Fruit fly (Drosophila melanogaster) whole organism, embryonic: ENCODE results near the gene Hph.

Experiments
- CG11504 ChIP-seq: fragments of 200-800 bp; sonication (Bioruptor generic); optimal IDR thresholded peaks from 3 replicates; lab custom pipeline; 2019; ENCODE audit warnings: missing biosample characterization, mild to moderate bottlenecking, missing genetic modification characterization, moderate library complexity
- CG13775 ChIP-seq: fragments of 200-800 bp; sonication (Bioruptor generic); optimal IDR thresholded peaks from 3 replicates; lab custom pipeline; 2017; ENCODE audit warnings: missing biosample characterization, mild to moderate bottlenecking, missing genetic modification characterization
- CG14860 ChIP-seq: fragments of 200-800 bp; sonication (Bioruptor generic); IDR thresholded peaks from 3 replicates; pipeline ENCODE4 v1.3.6; 2022; ENCODE audit warnings: missing biosample characterization, missing genetic modification characterization; ENCODE audit not compliant: partially characterized antibody
- CG15479 ChIP-seq: fragments of 200-800 bp; sonication (Bioruptor generic); optimal IDR thresholded peaks from 3 replicates; lab custom pipeline; 2019; ENCODE audit warnings: missing biosample characterization, mild to moderate bottlenecking, missing genetic modification characterization, moderate library complexity
- CG1603 ChIP-seq: fragments of 200-800 bp; sonication (Bioruptor generic); optimal IDR thresholded peaks from 2 replicates; lab custom pipeline; 2019; ENCODE audit warnings: missing biosample characterization, mild to moderate bottlenecking, missing genetic modification characterization, moderate library complexity
- CG1647 ChIP-seq: fragments of 200-800 bp; sonication (Bioruptor generic); optimal IDR thresholded peaks from 3 replicates; lab custom pipeline; 2016; ENCODE audit warnings: missing biosample characterization, missing genetic modification characterization
- CG17328 ChIP-seq: fragments of 200-800 bp; sonication (Bioruptor generic); IDR thresholded peaks from 2 replicates; pipeline ENCODE4 v1.3.6; 2022; ENCODE audit warnings: missing biosample characterization, missing genetic modification characterization
- CG17568 ChIP-seq: fragments of 200-800 bp; sonication (Bioruptor generic); optimal IDR thresholded peaks from 2 replicates; lab custom pipeline; 2018; ENCODE audit warnings: missing biosample characterization, mild to moderate bottlenecking, missing genetic modification characterization, moderate library complexity
- CG30020 ChIP-seq: fragments of 200-800 bp; optimal IDR thresholded peaks from 2 replicates; lab custom pipeline; 2019; ENCODE audit warnings: missing biosample characterization, mild to moderate bottlenecking, missing genetic modification characterization, moderate library complexity
- CG32767 ChIP-seq: fragments of 200-800 bp; sonication (Bioruptor generic); IDR thresholded peaks from 2 replicates; pipeline ENCODE4 v1.3.6; 2022; ENCODE audit warnings: missing biosample characterization, missing genetic modification characterization
- CG3281 ChIP-seq: fragments of 200-800 bp; sonication (Bioruptor generic); optimal IDR thresholded peaks from 3 replicates; lab custom pipeline; 2017; ENCODE audit warnings: missing biosample characterization, mild to moderate bottlenecking, missing genetic modification characterization
- CG42726 ChIP-seq: fragments of 200-800 bp; sonication (Bioruptor generic); IDR thresholded peaks from 2 replicates; pipeline ENCODE4 v1.3.6; 2022; ENCODE audit warnings: missing biosample characterization, missing genetic modification characterization; ENCODE audit not compliant: partially characterized antibody
- CG4404 ChIP-seq: fragments of 200-800 bp; sonication (Bioruptor generic); IDR thresholded peaks from 2 replicates; pipeline ENCODE4 v1.3.6; 2022; ENCODE audit warnings: missing biosample characterization, missing genetic modification characterization
- CG4617 ChIP-seq: fragments of 200-800 bp; sonication (Bioruptor generic); optimal IDR thresholded peaks from 3 replicates; lab custom pipeline; 2016; ENCODE audit warnings: missing biosample characterization, missing genetic modification characterization, borderline replicate concordance
- CG6272 ChIP-seq: fragments of 200-800 bp; sonication (Bioruptor generic); IDR thresholded peaks from 2 replicates; pipeline ENCODE4 v1.3.6; 2022; ENCODE audit warnings: missing biosample characterization, missing genetic modification characterization
- CG8290 ChIP-seq, 3 experiments: fragments of 200-800 bp; sonication (Bioruptor generic); optimal IDR thresholded peaks; 2 replicates each; lab custom pipeline; 2016 to 2019; ENCODE audit warnings: missing biosample characterization in 3 of 3, missing genetic modification characterization in 3 of 3, mild to moderate bottlenecking in 2 of 3, moderate library complexity in 1 of 3
- CG8478 ChIP-seq: fragments of >200 bp; optimal IDR thresholded peaks from 2 replicates; lab custom pipeline; 2018
- CG8924 ChIP-seq: fragments of 200-800 bp; optimal IDR thresholded peaks from 3 replicates; lab custom pipeline; 2019; ENCODE audit warnings: missing biosample characterization, mild to moderate bottlenecking, missing genetic modification characterization, moderate library complexity
- CG9932 ChIP-seq: fragments of 200-800 bp; sonication (Bioruptor generic); IDR thresholded peaks from 2 replicates; pipeline ENCODE4 v1.3.6; 2022; ENCODE audit warnings: missing biosample characterization, missing genetic modification characterization
- CoRest ChIP-seq: fragments of 200-800 bp; sonication (Bioruptor generic); optimal IDR thresholded peaks from 3 replicates; lab custom pipeline; 2018; ENCODE audit warnings: missing biosample characterization, mild to moderate bottlenecking, missing genetic modification characterization, moderate library complexity
- D19A ChIP-seq: fragments of 200-800 bp; optimal IDR thresholded peaks from 3 replicates; lab custom pipeline; 2019; ENCODE audit warnings: missing biosample characterization, mild to moderate bottlenecking, missing genetic modification characterization, moderate library complexity
- Dll ChIP-seq: fragments of 200-800 bp; sonication (Bioruptor generic); IDR thresholded peaks from 4 replicates; pipeline ENCODE4 v1.3.6; 2022; ENCODE audit warnings: missing biosample characterization, missing genetic modification characterization; ENCODE audit not compliant: partially characterized antibody
- Elba2 ChIP-seq: fragments of 200-800 bp; sonication (Bioruptor generic); optimal IDR thresholded peaks from 3 replicates; lab custom pipeline; 2016; ENCODE audit warnings: missing biosample characterization, missing genetic modification characterization
- Mrtf ChIP-seq: fragments of 200-800 bp; sonication (Bioruptor generic); IDR thresholded peaks from 3 replicates; pipeline ENCODE4 v1.3.6; 2022; ENCODE audit warnings: missing biosample characterization, missing genetic modification characterization
- Neu2 ChIP-seq: fragments of 200-800 bp; sonication (Bioruptor generic); optimal IDR thresholded peaks from 3 replicates; lab custom pipeline; 2016; ENCODE audit warnings: missing biosample characterization, missing genetic modification characterization, borderline replicate concordance
- Scr ChIP-seq: fragments of 200-800 bp; sonication (Bioruptor generic); IDR thresholded peaks from 2 replicates; pipeline ENCODE4 v1.3.6; 2022; ENCODE audit warnings: missing biosample characterization, missing genetic modification characterization; ENCODE audit not compliant: partially characterized antibody
- Side ChIP-seq: fragments of 200-800 bp; sonication (Bioruptor generic); optimal IDR thresholded peaks from 2 replicates; lab custom pipeline; 2016; ENCODE audit warnings: missing biosample characterization, missing genetic modification characterization
- Sox102F ChIP-seq: fragments of 200-800 bp; sonication (Bioruptor generic); optimal IDR thresholded peaks from 2 replicates; lab custom pipeline; 2018; ENCODE audit warnings: missing biosample characterization, mild to moderate bottlenecking, missing genetic modification characterization, moderate library complexity
- Taf1 ChIP-seq: fragments of 200-800 bp; sonication (Bioruptor generic); IDR thresholded peaks from 2 replicates; pipeline ENCODE4 v1.3.6; 2022; ENCODE audit warnings: missing biosample characterization, missing genetic modification characterization
- cg ChIP-seq: fragments of 200-800 bp; sonication (Bioruptor generic); optimal IDR thresholded peaks from 3 replicates; lab custom pipeline; 2019; ENCODE audit warnings: missing biosample characterization, mild to moderate bottlenecking, missing genetic modification characterization, moderate library complexity
- chif ChIP-seq, 2 experiments: fragments of 200-800 bp; sonication (Bioruptor generic); optimal IDR thresholded peaks; 3 replicates each; lab custom pipeline; 2016; ENCODE audit warnings: missing biosample characterization in 2 of 2, missing genetic modification characterization in 2 of 2
- chinmo ChIP-seq: fragments of 200-800 bp; sonication (Bioruptor generic); IDR thresholded peaks from 4 replicates; pipeline ENCODE4 v1.3.6; 2022; ENCODE audit warnings: missing biosample characterization, missing genetic modification characterization; ENCODE audit not compliant: partially characterized antibody
- chm ChIP-seq: fragments of 200-800 bp; sonication (Bioruptor generic); IDR thresholded peaks from 2 replicates; pipeline ENCODE4 v1.3.6; 2022; ENCODE audit warnings: missing biosample characterization, missing genetic modification characterization
- dan ChIP-seq: fragments of 200-800 bp; sonication (Bioruptor generic); IDR thresholded peaks from 2 replicates; pipeline ENCODE4 v1.3.6; 2022; ENCODE audit warnings: missing biosample characterization, missing genetic modification characterization
- grau ChIP-seq: fragments of 200-800 bp; optimal IDR thresholded peaks from 3 replicates; lab custom pipeline; 2019; ENCODE audit warnings: missing biosample characterization, mild to moderate bottlenecking, missing genetic modification characterization, moderate library complexity
- ken ChIP-seq: fragments of 200-800 bp; sonication (Bioruptor generic); IDR thresholded peaks from 3 replicates; pipeline ENCODE4 v1.3.6; 2022; ENCODE audit warnings: missing biosample characterization, missing genetic modification characterization
- kni ChIP-seq: fragments of 200-800 bp; sonication (Bioruptor generic); optimal IDR thresholded peaks from 3 replicates; lab custom pipeline; 2017; ENCODE audit warnings: mild to moderate bottlenecking, missing biosample characterization, missing genetic modification reagents, missing genetic modification characterization
- lab ChIP-seq: fragments of 200-800 bp; sonication (Bioruptor generic); optimal IDR thresholded peaks from 3 replicates; lab custom pipeline; 2017; ENCODE audit warnings: missing biosample characterization, missing genetic modification characterization, mild to moderate bottlenecking, moderate library complexity, missing genetic modification reagents
- mam ChIP-seq: fragments of 200-800 bp; sonication (Bioruptor generic); optimal IDR thresholded peaks from 3 replicates; lab custom pipeline; 2016; ENCODE audit warnings: missing biosample characterization, missing genetic modification characterization
- nom ChIP-seq: fragments of 200-800 bp; sonication (Bioruptor generic); optimal IDR thresholded peaks from 2 replicates; lab custom pipeline; 2017; ENCODE audit warnings: missing biosample characterization, missing genetic modification characterization, mild to moderate bottlenecking, moderate library complexity, missing genetic modification reagents
- pfk ChIP-seq: fragments of 200-800 bp; sonication (Bioruptor generic); optimal IDR thresholded peaks from 2 replicates; lab custom pipeline; 2018; ENCODE audit warnings: missing biosample characterization, mild to moderate bottlenecking, missing genetic modification characterization, moderate library complexity
- phol ChIP-seq: fragments of 200-800 bp; sonication (Bioruptor generic); optimal IDR thresholded peaks from 3 replicates; lab custom pipeline; 2018; ENCODE audit warnings: missing biosample characterization, mild to moderate bottlenecking, missing genetic modification characterization, moderate library complexity
- pnt ChIP-seq: fragments of 200-800 bp; sonication (Bioruptor generic); optimal IDR thresholded peaks from 3 replicates; lab custom pipeline; 2016; ENCODE audit warnings: missing biosample characterization, missing genetic modification characterization
- sc ChIP-seq, 3 experiments: fragments of >200 bp in 2 of 3; fragments of 200-800 bp in 1 of 3; sonication (Bioruptor generic) in 1 of 3; optimal IDR thresholded peaks; 2 replicates in 2 of 3; 3 replicates in 1 of 3; lab custom pipeline; 2017; ENCODE audit warnings: mild to moderate bottlenecking in 1 of 3, missing biosample characterization in 1 of 3, missing genetic modification characterization in 1 of 3, missing genetic modification reagents in 1 of 3
- trem ChIP-seq: fragments of 200-800 bp; optimal IDR thresholded peaks from 3 replicates; lab custom pipeline; 2019; ENCODE audit warnings: missing biosample characterization, mild to moderate bottlenecking, missing genetic modification characterization, moderate library complexity
- trh ChIP-seq: fragments of 200-800 bp; sonication (Bioruptor generic); optimal IDR thresholded peaks from 2 replicates; lab custom pipeline; 2016; ENCODE audit warnings: missing biosample characterization, missing genetic modification characterization
- zfh2 ChIP-seq: fragments of 200-800 bp; sonication (Bioruptor generic); optimal IDR thresholded peaks from 2 replicates; lab custom pipeline; 2016; ENCODE audit warnings: missing biosample characterization, missing genetic modification characterization

Hph gene

DNA sequence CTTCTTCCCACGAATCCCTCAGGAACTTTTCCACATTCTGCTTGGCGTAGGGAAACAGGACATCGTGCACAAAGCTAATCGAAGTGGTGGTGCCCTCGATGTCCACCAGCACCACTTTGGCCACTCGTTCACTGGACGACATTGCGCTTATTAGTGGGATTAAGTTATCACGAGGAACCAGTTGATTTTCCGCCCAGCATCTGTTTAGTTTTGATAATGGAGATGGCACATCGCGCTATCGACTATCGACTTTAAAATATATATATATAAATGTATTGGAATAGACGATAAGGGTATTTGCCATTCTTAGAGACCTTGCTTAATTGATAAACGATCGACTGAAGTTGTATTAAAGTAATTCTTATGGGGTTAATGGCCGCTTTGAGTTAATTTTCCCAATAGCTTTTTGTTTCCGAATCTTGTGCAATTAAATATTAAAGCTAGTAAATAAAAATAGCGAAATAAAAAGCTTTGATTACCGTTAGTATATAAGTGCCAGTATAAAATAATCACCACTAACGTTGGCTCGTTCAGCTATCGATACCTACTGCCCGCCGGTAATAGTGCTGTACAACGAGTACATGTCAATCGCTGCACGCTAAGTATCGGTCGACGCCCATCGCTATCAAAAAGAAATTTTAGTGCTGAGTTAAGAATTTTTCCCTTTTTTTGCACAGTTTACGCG lies at the start of gene Hph, which contains the start of gene Enoph:
Hph (plus strand) TSS at position 576 of the 685 bp plus-strand sequence.
Enoph (minus strand) TSS at position 220 of the 685 bp plus-strand sequence.
- no peak for TF ChIP-seq CG17568
- peak; percentile 62 for TF ChIP-seq lab (GFP tag; lab: Kevin White, UChicago)
- peak; percentile 63 for TF ChIP-seq Sox102F
- TF ChIP-seq CG4404 (GFP tag; lab: Robert Waterston, UW), result peak; percentile 54; the same call in 1 of the 2 replicates
- TF ChIP-seq Neu2 (GFP tag; lab: Kevin White, UChicago), result no peak
- peak; percentile 82 for TF ChIP-seq CG9932 (GFP tag; lab: Robert Waterston, UW)
- TF ChIP-seq kni (GFP tag; lab: Kevin White, UChicago), result no peak
- peak; percentile 83 for TF ChIP-seq Dll (GFP tag; lab: Robert Waterston, UW)
- peak; percentile 84; the same call in 2 of the 4 replicates for TF ChIP-seq chinmo (GFP tag; lab: Robert Waterston, UW)
- peak; percentile 88 for TF ChIP-seq D19A (tag; lab: Kevin White, UChicago)
- TF ChIP-seq Taf1 (GFP tag; lab: Robert Waterston, UW), result no peak
- TF ChIP-seq CG3281 (GFP tag; lab: Kevin White, UChicago), result peak; percentile 61
- no peak for TF ChIP-seq CG15479
- TF ChIP-seq CG1647 (GFP tag; lab: Kevin White, UChicago), result no peak
- TF ChIP-seq trh, result peak; percentile 33
- TF ChIP-seq dan, result no peak
- 0 out of 2 replicates have a peak, but pooled peaks have one; percentile 39 for TF ChIP-seq CG6272 (GFP tag; lab: Robert Waterston, UW)
- TF ChIP-seq CG1603, result peak; percentile 36
- TF ChIP-seq grau (tag; lab: Kevin White, UChicago), result peak; percentile 65
- peak; percentile 81 for TF ChIP-seq CG4617 (GFP tag; lab: Kevin White, UChicago)
- peak; percentile 73 for TF ChIP-seq mam
- TF ChIP-seq CG8290 (GFP tag; optimal IDR thresholded peaks at IDR 0.05; lab: Kevin White, UChicago), result peak; percentile 19
- peak in 1 of 2 experiments; percentile 43 for TF ChIP-seq CG8290 (tag; optimal IDR thresholded peaks at IDR 0.05; lab: Kevin White, UChicago)
- peak; percentile 55 for TF ChIP-seq CG8924
- peak; percentile 72 for TF ChIP-seq phol (tag; lab: Kevin White, UChicago)
- peak; percentile 17 to 43 for TF ChIP-seq chif (GFP tag; optimal IDR thresholded peaks at IDR 0.05; lab: Kevin White, UChicago)
- TF ChIP-seq CoRest (tag; lab: Kevin White, UChicago), result peak; percentile 83
- peak; percentile 75; the same call in 2 of the 3 replicates for TF ChIP-seq CG14860 (GFP tag; lab: Robert Waterston, UW)
- peak; percentile 73 for TF ChIP-seq CG11504 (tag; lab: Kevin White, UChicago)
- 0 out of 2 replicates have a peak, but pooled peaks have one; percentile 30 for TF ChIP-seq CG17328
- TF ChIP-seq CG42726 (GFP tag; lab: Robert Waterston, UW), result 0 out of 2 replicates have a peak, but pooled peaks have one; percentile 41
- TF ChIP-seq pfk (GFP tag; lab: Kevin White, UChicago), result no peak
- peak; percentile 56 for TF ChIP-seq Side (GFP tag; lab: Kevin White, UChicago)
- TF ChIP-seq sc (optimal IDR thresholded peaks at IDR 0.05; lab: Kevin White, UChicago), result no peak
- peak; percentile 14 for TF ChIP-seq sc (GFP tag; optimal IDR thresholded peaks at IDR 0.05; lab: Kevin White, UChicago)
- no peak for TF ChIP-seq CG8478 (lab: Kevin White, UChicago)
- TF ChIP-seq pnt (GFP tag; lab: Kevin White, UChicago), result peak; percentile 6
- peak; percentile 68 for TF ChIP-seq zfh2 (GFP tag; lab: Kevin White, UChicago)
- TF ChIP-seq trem, result peak; percentile 71
- TF ChIP-seq CG30020 (tag; lab: Kevin White, UChicago), result peak; percentile 51
- TF ChIP-seq Mrtf (GFP tag; lab: Robert Waterston, UW), result 0 out of 3 replicates have a peak, but pooled peaks have one; percentile 28
- 0 out of 2 replicates have a peak, but pooled peaks have one; percentile 30 for TF ChIP-seq chm (GFP tag; lab: Robert Waterston, UW)
- peak; percentile 49; the same call in 1 of the 3 replicates for TF ChIP-seq ken (GFP tag; lab: Robert Waterston, UW)
- TF ChIP-seq nom, result no peak
- TF ChIP-seq Elba2 (GFP tag; lab: Kevin White, UChicago), result peak; percentile 42
- no peak for TF ChIP-seq cg (GFP tag; lab: Kevin White, UChicago)
- TF ChIP-seq CG13775 (GFP tag; lab: Kevin White, UChicago), result peak; percentile 73
- peak; percentile 84 for TF ChIP-seq Scr
- no peak for TF ChIP-seq CG32767 (GFP tag; lab: Robert Waterston, UW)
